Worm (Caenorhabditis elegans): Measurements from ENCODE around the gene dhcr-24.

dhcr-24 gene

ce11 chrX:2527877-2528276, 36.1 kb downstream of the dhcr-24 start:
- no peak for TF ChIP-seq jun-1 (tag; optimal IDR thresholded peaks at IDR 0.05)
- TF ChIP-seq xbp-1 (tag; optimal IDR thresholded peaks at IDR 0.05) = peak; percentile 17
- TF ChIP-seq fkh-10 (GFP tag; optimal IDR thresholded peaks at IDR 0.05) = peak; percentile 59
- TF ChIP-seq nhr-47 (tag; optimal IDR thresholded peaks at IDR 0.05) = peak; percentile 51
- TF ChIP-seq vab-15 (tag; optimal IDR thresholded peaks at IDR 0.05) = no peak
- peak in 1 of 2 experiments; percentile 11 for TF ChIP-seq mdl-1 (tag; optimal IDR thresholded peaks at IDR 0.05)
- TF ChIP-seq ceh-82 (tag; optimal IDR thresholded peaks at IDR 0.05) = peak in 2 of 3 experiments; percentile 47 to 52
- TF ChIP-seq dsc-1 (tag; optimal IDR thresholded peaks at IDR 0.05) = peak; percentile 23
- TF ChIP-seq nhr-85 (tag) = peak; percentile 47
- TF ChIP-seq efl-1 (optimal IDR thresholded peaks at IDR 0.05) = no peak
- no peak for TF ChIP-seq efl-1 (GFP tag; optimal IDR thresholded peaks at IDR 0.05 in 1 of 2)
- TF ChIP-seq rnt-1 (tag; optimal IDR thresholded peaks at IDR 0.05) = peak; percentile 52
- TF ChIP-seq lsy-2 (tag; optimal IDR thresholded peaks at IDR 0.05) = no peak
- TF ChIP-seq swsn-7 (tag; optimal IDR thresholded peaks at IDR 0.05) = peak; percentile 32
- peak in 1 of 3 experiments; percentile 1 for TF ChIP-seq dpl-1 (GFP tag; optimal IDR thresholded peaks at IDR 0.05)
- peak; percentile 7 for TF ChIP-seq fkh-8 (tag; optimal IDR thresholded peaks at IDR 0.05)
- TF ChIP-seq lin-14 (GFP tag; optimal IDR thresholded peaks at IDR 0.05) = peak; percentile 47
- peak; percentile 38 for TF ChIP-seq nhr-90 (tag; optimal IDR thresholded peaks at IDR 0.05; ENCODE audit: poor library complexity)
- no peak for TF ChIP-seq pqm-1 (tag; optimal IDR thresholded peaks at IDR 0.05)
- TF ChIP-seq snu-23 (GFP tag; optimal IDR thresholded peaks at IDR 0.05) = peak; percentile 57
- peak; percentile 26 for TF ChIP-seq nhr-20 (tag; optimal IDR thresholded peaks at IDR 0.05)
- peak; percentile 7 for TF ChIP-seq nhr-77 (tag; optimal IDR thresholded peaks at IDR 0.05)
- TF ChIP-seq skn-1 (tag; optimal IDR thresholded peaks at IDR 0.05) = peak; percentile 78
- peak; percentile 53 for TF ChIP-seq nhr-71 (tag; optimal IDR thresholded peaks at IDR 0.05)
- TF ChIP-seq lin-35 (GFP tag; optimal IDR thresholded peaks at IDR 0.05) = peak in 1 of 2 experiments; percentile 44
- no peak for TF ChIP-seq nhr-237 (tag; optimal IDR thresholded peaks at IDR 0.05)
- TF ChIP-seq nhr-19 (GFP tag; conservative IDR thresholded peaks at IDR 0.05) = 0 out of 2 replicates have a peak, but pooled peaks have one; percentile 33

DNA sequence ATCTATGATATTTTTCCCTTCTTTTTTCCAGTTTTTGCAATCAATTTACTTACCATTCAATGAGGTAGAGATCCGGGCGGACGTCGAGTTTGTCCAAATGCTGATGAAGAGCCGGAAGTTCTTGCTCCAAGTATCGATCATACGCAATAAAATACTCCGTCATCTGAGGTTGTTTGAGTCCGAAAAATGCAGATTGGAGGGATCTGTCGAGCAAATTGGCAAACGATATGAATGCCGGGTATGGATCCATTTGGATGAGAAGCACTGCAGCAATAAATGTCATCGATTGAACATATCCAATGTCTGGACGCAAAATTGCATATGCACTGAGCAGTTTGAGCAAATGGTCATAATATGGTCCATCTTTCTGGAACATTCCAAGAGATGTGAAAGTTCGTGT, 36.8 kb downstream of the dhcr-24 start:
- TF ChIP-seq skn-1 (tag; optimal IDR thresholded peaks at IDR 0.05) = no peak
- TF ChIP-seq efl-1 (optimal IDR thresholded peaks at IDR 0.05) = no peak
- TF ChIP-seq efl-1 (GFP tag; optimal IDR thresholded peaks at IDR 0.05 in 1 of 2) = no peak
- TF ChIP-seq alr-1 (tag; optimal IDR thresholded peaks at IDR 0.05; ENCODE audit: borderline replicate concordance) = peak; percentile 96

- no peak for TF ChIP-seq efl-3 (GFP tag; optimal IDR thresholded peaks at IDR 0.05)
- TF ChIP-seq sox-4 (tag; optimal IDR thresholded peaks at IDR 0.05) = no peak
- no peak for TF ChIP-seq zag-1 (tag; optimal IDR thresholded peaks at IDR 0.05)
- TF ChIP-seq nhr-85 (tag) = no peak
Measured at ce11 chrX:2526078-2526477, 37.9 kb downstream of the dhcr-24 start.

DNA sequence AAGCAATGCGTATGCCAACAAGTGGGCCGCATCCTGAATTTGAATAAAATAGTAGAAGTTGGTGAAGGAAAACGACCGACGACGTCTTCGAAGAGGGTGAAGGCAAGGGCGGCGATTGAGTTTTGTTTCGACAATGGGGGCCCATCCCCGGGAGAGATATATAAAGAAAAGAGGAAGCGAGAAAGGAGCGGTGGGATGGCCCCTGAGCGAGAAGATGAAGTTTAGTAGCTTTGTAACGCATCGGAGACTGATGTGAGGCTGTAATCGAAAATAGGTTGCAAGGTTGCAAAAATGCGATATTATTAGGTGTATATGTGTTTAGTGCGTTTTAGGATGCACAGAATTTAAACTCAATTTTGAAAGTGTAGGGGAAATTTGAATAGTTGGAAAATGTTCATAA, 41.3 kb downstream of the dhcr-24 start:
- TF ChIP-seq hlh-4 (tag; optimal IDR thresholded peaks at IDR 0.05) (no peak), C34B4.2 (tag; optimal IDR thresholded peaks at IDR 0.05) (no peak), mep-1 (tag; optimal IDR thresholded peaks at IDR 0.05) (no peak), ceh-88 (GFP tag; IDR thresholded peaks at IDR 0.05) (no peak), ceh-8 (GFP tag; optimal IDR thresholded peaks at IDR 0.05) (no peak), lin-14 (GFP tag; optimal IDR thresholded peaks at IDR 0.05) (peak; percentile 19), ceh-90 (tag; optimal IDR thresholded peaks at IDR 0.05) (no peak), lin-13 (GFP tag; optimal IDR thresholded peaks at IDR 0.05) (no peak), nhr-19 (GFP tag; conservative IDR thresholded peaks at IDR 0.05) (no peak), swsn-7 (tag; optimal IDR thresholded peaks at IDR 0.05) (no peak), fos-1 (tag; optimal IDR thresholded peaks at IDR 0.05) (no peak), fkh-10 (GFP tag; optimal IDR thresholded peaks at IDR 0.05) (peak; percentile 52), lsy-2 (tag; optimal IDR thresholded peaks at IDR 0.05) (no peak), zag-1 (tag; optimal IDR thresholded peaks at IDR 0.05) (no peak), alr-1 (tag; optimal IDR thresholded peaks at IDR 0.05; ENCODE audit: borderline replicate concordance) (no peak), skn-1 (tag; optimal IDR thresholded peaks at IDR 0.05) (no peak)

Data from whole organism, L1 larva.